Worm (Caenorhabditis elegans): ENCODE results near the gene F52C12.2.

Gene F52C12.2

DNA sequence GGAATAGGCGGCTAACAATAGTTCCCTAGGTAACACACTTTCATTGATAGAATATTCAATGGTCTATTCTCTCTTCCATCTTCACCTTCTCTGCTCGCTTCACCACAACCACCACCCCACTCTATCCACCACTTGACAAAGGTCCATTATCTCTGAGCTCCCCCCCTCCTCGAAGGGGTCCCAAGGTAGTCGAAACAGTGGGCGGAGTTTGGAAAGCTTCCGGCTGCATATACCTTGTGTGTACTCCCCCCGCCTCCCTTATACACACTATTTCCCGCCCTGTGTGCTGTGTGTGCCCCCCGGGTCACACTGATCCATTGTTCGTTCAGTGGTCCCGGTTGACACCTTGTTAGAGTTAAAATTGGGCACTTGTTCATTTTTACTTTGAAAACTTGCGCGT, 44.9 kb upstream of the F52C12.2 start:
- peak; percentile 14 for TF ChIP-seq sptf-1 (tag; optimal IDR thresholded peaks at IDR 0.05)
- no peak for TF ChIP-seq ceh-39 (tag; optimal IDR thresholded peaks at IDR 0.05)
- no peak for TF ChIP-seq snpc-4 (tag; optimal IDR thresholded peaks at IDR 0.05)
- TF ChIP-seq pha-4 (tag; optimal IDR thresholded peaks at IDR 0.05), result no peak
- no peak for TF ChIP-seq nhr-2 (tag; optimal IDR thresholded peaks at IDR 0.05)
- TF ChIP-seq nhr-28 (tag; optimal IDR thresholded peaks at IDR 0.05), result no peak
- no peak for TF ChIP-seq blmp-1 (tag; optimal IDR thresholded peaks at IDR 0.05)
- TF ChIP-seq nhr-76 (tag; optimal IDR thresholded peaks at IDR 0.05), result no peak
- no peak for TF ChIP-seq cnd-1 (tag; optimal IDR thresholded peaks at IDR 0.05)
- TF ChIP-seq mls-2 (tag; optimal IDR thresholded peaks at IDR 0.05), result peak; percentile 40
- TF ChIP-seq unc-120 (tag; optimal IDR thresholded peaks at IDR 0.05; ENCODE audit: poor library complexity, severe bottlenecking), result no peak
- no peak for TF ChIP-seq nhr-12 (tag; optimal IDR thresholded peaks at IDR 0.05)
- no peak for TF ChIP-seq hlh-1 (tag; optimal IDR thresholded peaks at IDR 0.05)
- TF ChIP-seq unc-39 (tag; optimal IDR thresholded peaks at IDR 0.05), result no peak
- TF ChIP-seq ceh-43 (GFP tag; optimal IDR thresholded peaks at IDR 0.05), result no peak
- TF ChIP-seq sem-2 (GFP tag; optimal IDR thresholded peaks at IDR 0.05), result no peak
- no peak for TF ChIP-seq unc-62 (GFP tag; optimal IDR thresholded peaks at IDR 0.05)
- no peak for TF ChIP-seq elt-1 (tag; optimal IDR thresholded peaks at IDR 0.05; ENCODE audit: borderline replicate concordance, insufficient read depth)
- no peak for TF ChIP-seq M03D4.4 (tag; optimal IDR thresholded peaks at IDR 0.05)
- TF ChIP-seq drap-1 (GFP tag; optimal IDR thresholded peaks at IDR 0.05), result no peak
- peak; percentile 10 for TF ChIP-seq ham-2 (GFP tag; optimal IDR thresholded peaks at IDR 0.05)
- no peak for TF ChIP-seq lin-32 (GFP tag; optimal IDR thresholded peaks at IDR 0.05)
- no peak for TF ChIP-seq bed-3 (GFP tag; optimal IDR thresholded peaks at IDR 0.05)
- no peak for TF ChIP-seq lsy-2 (tag; optimal IDR thresholded peaks at IDR 0.05)
- no peak for TF ChIP-seq ceh-83 (GFP tag; optimal IDR thresholded peaks at IDR 0.05)
- TF ChIP-seq ces-1 (GFP tag; optimal IDR thresholded peaks at IDR 0.05), result no peak
- TF ChIP-seq lin-13 (tag; optimal IDR thresholded peaks at IDR 0.05), result no peak

DNA sequence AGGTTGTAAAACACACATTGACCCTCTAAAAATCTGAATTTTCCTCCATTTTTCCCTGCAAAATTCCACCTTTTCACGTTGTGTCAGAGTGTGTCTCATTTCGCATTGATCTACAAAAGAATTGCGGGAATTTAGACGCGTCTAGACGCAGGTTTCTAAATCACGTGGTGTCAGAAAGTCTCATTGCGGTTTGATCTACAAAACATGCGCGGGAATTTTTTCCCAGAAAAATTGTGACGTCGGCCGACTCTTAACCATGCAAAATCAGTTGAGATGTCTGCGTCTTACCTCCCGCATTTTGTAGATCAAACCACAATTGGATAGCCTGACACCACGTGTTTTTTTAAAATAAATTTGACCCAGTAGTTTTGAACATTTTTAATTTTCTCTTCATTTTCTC, 44.5 kb upstream of the F52C12.2 start:
- no peak for TF ChIP-seq flh-1 (GFP tag; optimal IDR thresholded peaks at IDR 0.05)
- no peak for TF ChIP-seq lin-32 (GFP tag; optimal IDR thresholded peaks at IDR 0.05)
- TF ChIP-seq tbx-8 (GFP tag; optimal IDR thresholded peaks at IDR 0.05), result no peak
- TF ChIP-seq M03D4.4 (tag; optimal IDR thresholded peaks at IDR 0.05), result no peak
- no peak for TF ChIP-seq nhr-28 (tag; optimal IDR thresholded peaks at IDR 0.05)
- TF ChIP-seq bed-3 (GFP tag; optimal IDR thresholded peaks at IDR 0.05), result no peak
- TF ChIP-seq ceh-39 (tag; optimal IDR thresholded peaks at IDR 0.05), result no peak
- no peak for TF ChIP-seq unc-120 (tag; optimal IDR thresholded peaks at IDR 0.05; ENCODE audit: poor library complexity, severe bottlenecking)
- no peak for TF ChIP-seq ceh-43 (GFP tag; optimal IDR thresholded peaks at IDR 0.05)
- TF ChIP-seq pha-4 (tag; optimal IDR thresholded peaks at IDR 0.05), result no peak

DNA sequence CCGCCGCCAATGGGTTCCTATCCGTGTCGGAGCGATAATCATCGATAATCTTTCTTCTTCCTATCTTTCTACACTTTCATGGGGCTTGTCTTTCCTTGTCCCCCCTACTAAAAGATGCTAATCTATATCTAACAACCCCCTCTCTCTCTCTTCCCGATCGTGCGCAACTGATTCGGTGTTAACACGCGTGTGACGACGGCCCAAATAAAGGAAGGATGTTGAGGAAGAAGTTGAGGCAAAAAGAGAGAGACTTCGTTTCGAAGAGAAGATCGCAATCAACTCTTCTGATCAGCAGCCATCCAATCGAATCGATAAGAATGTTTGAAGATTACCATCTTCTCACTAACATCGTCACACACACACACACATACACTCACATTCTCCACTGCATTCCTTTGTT, 42.1 kb upstream of the F52C12.2 start:
- TF ChIP-seq lin-32 (GFP tag; optimal IDR thresholded peaks at IDR 0.05), result no peak
- peak; percentile 85 for TF ChIP-seq ham-2 (GFP tag; optimal IDR thresholded peaks at IDR 0.05)
- peak; percentile 99 for TF ChIP-seq elt-1 (tag; optimal IDR thresholded peaks at IDR 0.05; ENCODE audit: borderline replicate concordance, insufficient read depth)

DNA sequence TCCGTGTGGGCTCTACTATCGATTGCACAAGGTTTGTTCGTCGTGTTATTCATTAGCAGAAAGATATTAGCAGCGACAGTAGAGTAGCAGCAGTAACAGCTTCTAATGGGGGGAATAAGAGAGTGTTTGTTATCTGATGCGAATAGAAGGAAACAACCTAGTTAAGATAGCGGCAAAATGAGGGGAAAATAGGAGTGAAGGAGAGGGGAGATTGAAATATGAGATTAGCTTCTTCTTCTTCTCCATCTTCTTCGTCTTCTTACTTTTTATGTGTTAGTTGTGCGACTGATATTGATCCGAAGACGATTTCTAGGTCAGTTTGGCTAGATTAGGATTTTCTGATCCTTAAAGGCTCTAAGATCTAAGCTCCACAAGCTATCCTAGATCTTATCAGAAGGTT, 38.5 kb upstream of the F52C12.2 start:
- TF ChIP-seq ham-2 (GFP tag; optimal IDR thresholded peaks at IDR 0.05) (peak; percentile 42), elt-1 (tag; optimal IDR thresholded peaks at IDR 0.05; ENCODE audit: borderline replicate concordance, insufficient read depth) (peak; percentile 91), sptf-1 (tag; optimal IDR thresholded peaks at IDR 0.05) (no peak)

DNA sequence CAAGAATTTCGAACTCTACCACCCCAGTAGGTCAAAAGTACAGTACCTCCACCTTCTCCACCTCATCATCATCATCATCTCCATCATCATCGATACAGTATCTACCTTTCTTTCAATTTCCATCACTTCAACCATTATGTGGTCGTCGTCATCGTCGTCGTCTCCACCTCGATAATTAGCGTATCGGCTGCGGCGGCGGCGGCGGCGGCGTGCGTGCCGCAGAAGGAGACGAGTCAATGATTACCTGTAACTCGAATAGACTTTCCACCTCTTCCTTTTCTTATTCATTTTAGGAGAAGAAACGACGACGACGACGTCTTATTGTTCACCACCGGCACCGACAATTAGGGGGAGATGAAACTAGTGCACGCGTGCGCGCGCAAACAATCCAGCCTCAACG, 37.8 kb upstream of the F52C12.2 start:
- TF ChIP-seq nhr-76 (tag; optimal IDR thresholded peaks at IDR 0.05) (no peak), ham-2 (GFP tag; optimal IDR thresholded peaks at IDR 0.05) (no peak), mls-2 (tag; optimal IDR thresholded peaks at IDR 0.05) (no peak), elt-1 (tag; optimal IDR thresholded peaks at IDR 0.05; ENCODE audit: borderline replicate concordance, insufficient read depth) (no peak), lin-32 (GFP tag; optimal IDR thresholded peaks at IDR 0.05) (no peak), hlh-1 (tag; optimal IDR thresholded peaks at IDR 0.05) (no peak), mab-5 (tag; optimal IDR thresholded peaks at IDR 0.05) (no peak), elt-3 (tag; optimal IDR thresholded peaks at IDR 0.05) (no peak), unc-62 (GFP tag; optimal IDR thresholded peaks at IDR 0.05) (no peak), nhr-2 (tag; optimal IDR thresholded peaks at IDR 0.05) (no peak), zip-8 (tag; optimal IDR thresholded peaks at IDR 0.05) (no peak), bed-3 (GFP tag; optimal IDR thresholded peaks at IDR 0.05) (no peak), ztf-11 (tag; optimal IDR thresholded peaks at IDR 0.05) (no peak), nhr-28 (tag; optimal IDR thresholded peaks at IDR 0.05) (no peak), unc-120 (tag; optimal IDR thresholded peaks at IDR 0.05; ENCODE audit: poor library complexity, severe bottlenecking) (no peak), ceh-39 (tag; optimal IDR thresholded peaks at IDR 0.05) (no peak), drap-1 (GFP tag; optimal IDR thresholded peaks at IDR 0.05) (no peak)
